Worm (Caenorhabditis elegans): ENCODE data around the gene hdl-2.

Gene hdl-2

ce11 chrIV:8925990-8926389 lies 52.0 kb downstream of the hdl-2 start, which contains the start of the genes D1046.2 and cfim-2 (continued):
- TF ChIP-seq C34B4.2 (tag; optimal IDR thresholded peaks at IDR 0.05) (no peak), snpc-4 (tag; optimal IDR thresholded peaks at IDR 0.05) (no peak), hpl-2 (GFP tag; optimal IDR thresholded peaks at IDR 0.05) (no peak), nhr-90 (tag; optimal IDR thresholded peaks at IDR 0.05; ENCODE audit: poor library complexity) (no peak), C04F5.9 (tag; optimal IDR thresholded peaks at IDR 0.05) (no peak), ceh-88 (GFP tag; IDR thresholded peaks at IDR 0.05) (no peak), fkh-4 (tag; optimal IDR thresholded peaks at IDR 0.05; ENCODE audit: borderline replicate concordance) (no peak)

DNA sequence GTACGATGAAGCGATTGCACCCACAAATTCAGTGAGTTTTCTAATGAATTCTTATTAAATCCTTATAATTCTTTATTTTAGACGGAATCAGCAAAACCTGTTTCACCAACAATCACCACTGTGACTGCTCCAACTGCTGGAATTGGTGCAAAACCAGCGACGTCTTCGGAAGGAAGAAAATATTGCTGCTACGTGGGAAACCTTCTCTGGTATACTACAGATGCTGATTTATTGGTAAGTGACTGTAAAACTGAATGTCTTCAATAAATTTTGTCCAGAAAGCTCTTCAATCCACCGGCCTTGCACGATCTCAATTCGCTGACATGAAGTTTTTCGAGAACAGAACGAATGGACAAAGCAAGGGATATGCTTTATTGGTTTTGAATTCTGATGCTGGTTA lies 52.6 kb downstream of the hdl-2 start:
- TF ChIP-seq dpl-1 (GFP tag; optimal IDR thresholded peaks at IDR 0.05) = no peak
- no peak for TF ChIP-seq unc-30 (tag; optimal IDR thresholded peaks at IDR 0.05)
- no peak for TF ChIP-seq nhr-11 (tag; optimal IDR thresholded peaks at IDR 0.05)
- no peak for TF ChIP-seq hpl-2 (GFP tag; optimal IDR thresholded peaks at IDR 0.05)
- TF ChIP-seq zag-1 (tag; optimal IDR thresholded peaks at IDR 0.05) = no peak
- no peak for TF ChIP-seq nhr-19 (GFP tag; conservative IDR thresholded peaks at IDR 0.05)
- no peak for TF ChIP-seq hlh-4 (tag; optimal IDR thresholded peaks at IDR 0.05)
- TF ChIP-seq ztf-11 (tag; optimal IDR thresholded peaks at IDR 0.05) = no peak
- TF ChIP-seq nhr-47 (tag; optimal IDR thresholded peaks at IDR 0.05) = no peak
- no peak for TF ChIP-seq nhr-76 (tag; optimal IDR thresholded peaks at IDR 0.05)
- no peak for TF ChIP-seq fos-1 (tag; optimal IDR thresholded peaks at IDR 0.05)
- no peak for TF ChIP-seq mdl-1 (tag; optimal IDR thresholded peaks at IDR 0.05)

All from whole organism, L1 larva.